Fruit fly (Drosophila melanogaster) whole organism, embryonic: ENCODE data around the gene tai.

Experiments used
- Aef1 ChIP-seq: fragments of 200-800 bp; sonication (Bioruptor generic); IDR thresholded peaks from 3 replicates; pipeline ENCODE4 v1.3.6; 2022; ENCODE audit warnings: missing biosample characterization, missing genetic modification characterization
- Atf6 ChIP-seq: fragments of 200-800 bp; sonication (Bioruptor generic); IDR thresholded peaks from 2 replicates; pipeline ENCODE4 v1.3.6; 2022; ENCODE audit warnings: missing biosample characterization, missing genetic modification characterization
- B-H2 ChIP-seq: fragments of 200-800 bp; sonication (Bioruptor generic); optimal IDR thresholded peaks from 2 replicates; lab custom pipeline; 2018; ENCODE audit warnings: missing biosample characterization, mild to moderate bottlenecking, missing genetic modification characterization
- Blimp-1 ChIP-seq: fragments of 200-800 bp; sonication (Bioruptor generic); optimal IDR thresholded peaks from 3 replicates; lab custom pipeline; 2018; ENCODE audit warnings: missing biosample characterization, missing genetic modification characterization, mild to moderate bottlenecking, moderate library complexity, missing genetic modification reagents
- CG10321 ChIP-seq: fragments of 200-800 bp; sonication (Bioruptor generic); IDR thresholded peaks from 2 replicates; pipeline ENCODE4 v1.3.6; 2022; ENCODE audit warnings: missing biosample characterization, missing genetic modification characterization
- CG10654 ChIP-seq: fragments of 200-800 bp; sonication (Bioruptor generic); optimal IDR thresholded peaks from 2 replicates; lab custom pipeline; 2016; ENCODE audit warnings: missing biosample characterization, missing genetic modification characterization
- CG10979 ChIP-seq: fragments of 200-800 bp; sonication (Bioruptor generic); optimal IDR thresholded peaks from 2 replicates; lab custom pipeline; 2018; ENCODE audit warnings: missing biosample characterization, mild to moderate bottlenecking, missing genetic modification characterization, moderate library complexity
- CG11093 ChIP-seq: fragments of 200-800 bp; sonication (Bioruptor generic); IDR thresholded peaks from 3 replicates; pipeline ENCODE4 v1.3.6; 2022; ENCODE audit warnings: missing biosample characterization, missing genetic modification characterization
- CG13296 ChIP-seq: fragments of 200-800 bp; sonication (Bioruptor generic); optimal IDR thresholded peaks from 3 replicates; lab custom pipeline; 2018; ENCODE audit warnings: missing biosample characterization, mild to moderate bottlenecking, missing genetic modification characterization
- CG13894 ChIP-seq: fragments of 200-800 bp; sonication (Bioruptor generic); optimal IDR thresholded peaks from 3 replicates; lab custom pipeline; 2018; ENCODE audit warnings: missing biosample characterization, mild to moderate bottlenecking, missing genetic modification characterization, moderate library complexity
- CG14441 ChIP-seq: fragments of 200-800 bp; sonication (Bioruptor generic); IDR thresholded peaks from 2 replicates; pipeline ENCODE4 v1.3.6; 2022; ENCODE audit warnings: missing biosample characterization, missing genetic modification characterization
- CG17385 ChIP-seq: fragments of 200-800 bp; sonication (Bioruptor generic); optimal IDR thresholded peaks from 3 replicates; lab custom pipeline; 2018; ENCODE audit warnings: missing biosample characterization, mild to moderate bottlenecking, missing genetic modification characterization
- CG3281 ChIP-seq: fragments of 200-800 bp; sonication (Bioruptor generic); optimal IDR thresholded peaks from 3 replicates; lab custom pipeline; 2017; ENCODE audit warnings: missing biosample characterization, mild to moderate bottlenecking, missing genetic modification characterization
- CG8924 ChIP-seq: fragments of 200-800 bp; optimal IDR thresholded peaks from 3 replicates; lab custom pipeline; 2019; ENCODE audit warnings: missing biosample characterization, mild to moderate bottlenecking, missing genetic modification characterization, moderate library complexity
- CG9437 ChIP-seq: fragments of 200-800 bp; sonication (Bioruptor generic); optimal IDR thresholded peaks from 2 replicates; lab custom pipeline; 2018; ENCODE audit warnings: missing biosample characterization, mild to moderate bottlenecking, missing genetic modification characterization
- CG9817 ChIP-seq: fragments of 200-800 bp; sonication (Bioruptor generic); optimal IDR thresholded peaks from 2 replicates; lab custom pipeline; 2018; ENCODE audit warnings: missing biosample characterization, mild to moderate bottlenecking, missing genetic modification characterization, moderate library complexity
- E2f1 ChIP-seq: fragments of 200-800 bp; sonication (Bioruptor generic); IDR thresholded peaks from 2 replicates; pipeline ENCODE4 v1.3.6; 2022; ENCODE audit warnings: missing biosample characterization, missing genetic modification characterization
- Ets97D ChIP-seq: fragments of 200-800 bp; sonication (Bioruptor generic); optimal IDR thresholded peaks from 3 replicates; lab custom pipeline; 2016; ENCODE audit warnings: missing biosample characterization, missing genetic modification characterization
- Fer3 ChIP-seq: fragments of 200-800 bp; sonication (Bioruptor generic); optimal IDR thresholded peaks from 2 replicates; lab custom pipeline; 2018; ENCODE audit warnings: missing biosample characterization, mild to moderate bottlenecking, missing genetic modification characterization, moderate library complexity
- HHEX ChIP-seq: fragments of 200-800 bp; sonication (Bioruptor generic); optimal IDR thresholded peaks from 3 replicates; lab custom pipeline; 2017; ENCODE audit warnings: missing biosample characterization, mild to moderate bottlenecking, missing genetic modification characterization, missing genetic modification reagents
- Hey ChIP-seq: fragments of 200-800 bp; sonication (Bioruptor generic); optimal IDR thresholded peaks from 3 replicates; lab custom pipeline; 2018; ENCODE audit warnings: missing biosample characterization, mild to moderate bottlenecking, missing genetic modification characterization
- Med ChIP-seq: fragments of 200-800 bp; sonication (Bioruptor generic); peaks from one replicate; lab custom pipeline; 2016; ENCODE audit warnings: missing biosample characterization, missing genetic modification characterization, mild to moderate bottlenecking, inconsistent platforms, moderate library complexity
- Ravus ChIP-seq: fragments of 200-800 bp; sonication (Bioruptor generic); IDR thresholded peaks from 2 replicates; pipeline ENCODE4 v1.3.6; 2022; ENCODE audit warnings: missing biosample characterization, missing genetic modification characterization
- Sox102F ChIP-seq: fragments of 200-800 bp; sonication (Bioruptor generic); optimal IDR thresholded peaks from 2 replicates; lab custom pipeline; 2018; ENCODE audit warnings: missing biosample characterization, mild to moderate bottlenecking, missing genetic modification characterization, moderate library complexity
- Sry-β ChIP-seq: fragments of 200-800 bp; sonication (Bioruptor generic); optimal IDR thresholded peaks from 2 replicates; lab custom pipeline; 2018; ENCODE audit warnings: missing biosample characterization, mild to moderate bottlenecking, missing genetic modification characterization, moderate library complexity
- abd-A ChIP-seq: fragments of 200-800 bp; sonication (Bioruptor generic); optimal IDR thresholded peaks from 3 replicates; lab custom pipeline; 2019; ENCODE audit warnings: missing biosample characterization, mild to moderate bottlenecking, missing genetic modification characterization, moderate library complexity
- amos ChIP-seq: fragments of 200-800 bp; sonication (Bioruptor generic); IDR thresholded peaks from 2 replicates; pipeline ENCODE4 v1.3.6; 2022; ENCODE audit warnings: missing biosample characterization, missing genetic modification characterization; ENCODE audit not compliant: partially characterized antibody
- ap ChIP-seq: fragments of 200-800 bp; sonication (Bioruptor generic); IDR thresholded peaks from 2 replicates; pipeline ENCODE4 v1.3.6; 2022; ENCODE audit warnings: missing biosample characterization, missing genetic modification characterization
- ash1 ChIP-seq: fragments of 200-800 bp; sonication (Bioruptor generic); optimal IDR thresholded peaks from 2 replicates; lab custom pipeline; 2018; ENCODE audit warnings: missing biosample characterization, mild to moderate bottlenecking, missing genetic modification characterization
- bab2 ChIP-seq: fragments of 200-800 bp; sonication (Bioruptor generic); optimal IDR thresholded peaks from 2 replicates; lab custom pipeline; 2016; ENCODE audit warnings: missing biosample characterization, missing genetic modification characterization
- caup ChIP-seq: fragments of 200-800 bp; sonication (Bioruptor generic); optimal IDR thresholded peaks from 3 replicates; lab custom pipeline; 2017; ENCODE audit warnings: missing biosample characterization, mild to moderate bottlenecking, missing genetic modification characterization, moderate library complexity; ENCODE audit not compliant: severe bottlenecking
- dan ChIP-seq: fragments of 200-800 bp; sonication (Bioruptor generic); IDR thresholded peaks from 2 replicates; pipeline ENCODE4 v1.3.6; 2022; ENCODE audit warnings: missing biosample characterization, missing genetic modification characterization
- dimm ChIP-seq: fragments of 200-800 bp; sonication (Bioruptor generic); IDR thresholded peaks from 2 replicates; pipeline ENCODE4 v1.3.6; 2022; ENCODE audit warnings: missing biosample characterization, missing genetic modification characterization
- dmrt99B ChIP-seq: fragments of 200-800 bp; sonication (Bioruptor generic); optimal IDR thresholded peaks from 2 replicates; lab custom pipeline; 2018; ENCODE audit warnings: missing biosample characterization, mild to moderate bottlenecking, missing genetic modification characterization, moderate library complexity
- dysf ChIP-seq: fragments of 200-800 bp; sonication (Bioruptor generic); IDR thresholded peaks from 3 replicates; pipeline ENCODE4 v1.3.6; 2022; ENCODE audit warnings: missing biosample characterization, missing genetic modification characterization
- fd3F ChIP-seq: fragments of 200-800 bp; sonication (Bioruptor generic); optimal IDR thresholded peaks from 2 replicates; lab custom pipeline; 2018; ENCODE audit warnings: missing biosample characterization, mild to moderate bottlenecking, missing genetic modification characterization, moderate library complexity
- fd96Cb ChIP-seq: fragments of 200-800 bp; sonication (Bioruptor generic); optimal IDR thresholded peaks from 2 replicates; lab custom pipeline; 2018; ENCODE audit warnings: missing biosample characterization, mild to moderate bottlenecking, missing genetic modification characterization, moderate library complexity
- lilli ChIP-seq: fragments of 200-800 bp; sonication (Bioruptor generic); optimal IDR thresholded peaks from 3 replicates; lab custom pipeline; 2016; ENCODE audit warnings: missing biosample characterization, missing genetic modification characterization
- mld ChIP-seq: fragments of 200-800 bp; sonication (Bioruptor generic); IDR thresholded peaks from 3 replicates; pipeline ENCODE4 v1.3.6; 2022; ENCODE audit warnings: missing biosample characterization, missing genetic modification characterization; ENCODE audit not compliant: partially characterized antibody
- oc ChIP-seq: fragments of 200-800 bp; sonication (Bioruptor generic); optimal IDR thresholded peaks from 2 replicates; lab custom pipeline; 2018; ENCODE audit warnings: missing biosample characterization, mild to moderate bottlenecking, missing genetic modification characterization, moderate library complexity
- pan ChIP-seq, 4 experiments: fragments of >200 bp in 3 of 4; fragments of 200-800 bp in 1 of 4; sonication (Bioruptor generic) in 1 of 4; optimal IDR thresholded peaks in 3 of 4; IDR thresholded peaks in 1 of 4; 2 replicates each; pipeline versions ENCODE4 v1.3.6 to Lab custom; 2017 to 2022; ENCODE audit warnings: missing biosample characterization in 2 of 4, missing genetic modification characterization in 2 of 4, mixed read lengths in 1 of 4
- pho ChIP-seq: fragments of 200-800 bp; sonication (Bioruptor generic); optimal IDR thresholded peaks from 2 replicates; lab custom pipeline; 2016; ENCODE audit warnings: missing biosample characterization, missing genetic modification characterization
- ranshi ChIP-seq: fragments of 200-800 bp; sonication (Bioruptor generic); IDR thresholded peaks from 2 replicates; pipeline ENCODE4 v1.3.6; 2022; ENCODE audit warnings: missing biosample characterization, missing genetic modification characterization
- shn ChIP-seq: fragments of 200-800 bp; sonication (Bioruptor generic); optimal IDR thresholded peaks from 3 replicates; lab custom pipeline; 2016; ENCODE audit warnings: missing biosample characterization, missing genetic modification characterization
- slbo ChIP-seq: fragments of 200-800 bp; sonication (Bioruptor generic); IDR thresholded peaks from 2 replicates; pipeline ENCODE4 v1.3.6; 2022; ENCODE audit warnings: missing biosample characterization, missing genetic modification characterization
- tgo ChIP-seq: fragments of 200-800 bp; sonication (Bioruptor generic); IDR thresholded peaks from 3 replicates; pipeline ENCODE4 v1.3.6; 2022; ENCODE audit warnings: missing biosample characterization, missing genetic modification characterization
- tin ChIP-seq: fragments of 200-800 bp; sonication (Bioruptor generic); optimal IDR thresholded peaks from 3 replicates; lab custom pipeline; 2016; ENCODE audit warnings: missing biosample characterization, missing genetic modification characterization
- twi ChIP-seq: fragments of 200-800 bp; optimal IDR thresholded peaks from 2 replicates; lab custom pipeline; 2019; ENCODE audit warnings: missing biosample characterization, mild to moderate bottlenecking, missing genetic modification characterization, moderate library complexity
- wek ChIP-seq: fragments of 200-800 bp; sonication (Bioruptor generic); optimal IDR thresholded peaks from 3 replicates; lab custom pipeline; 2018; ENCODE audit warnings: missing biosample characterization, mild to moderate bottlenecking, missing genetic modification characterization, moderate library complexity

The tai gene

DNA sequence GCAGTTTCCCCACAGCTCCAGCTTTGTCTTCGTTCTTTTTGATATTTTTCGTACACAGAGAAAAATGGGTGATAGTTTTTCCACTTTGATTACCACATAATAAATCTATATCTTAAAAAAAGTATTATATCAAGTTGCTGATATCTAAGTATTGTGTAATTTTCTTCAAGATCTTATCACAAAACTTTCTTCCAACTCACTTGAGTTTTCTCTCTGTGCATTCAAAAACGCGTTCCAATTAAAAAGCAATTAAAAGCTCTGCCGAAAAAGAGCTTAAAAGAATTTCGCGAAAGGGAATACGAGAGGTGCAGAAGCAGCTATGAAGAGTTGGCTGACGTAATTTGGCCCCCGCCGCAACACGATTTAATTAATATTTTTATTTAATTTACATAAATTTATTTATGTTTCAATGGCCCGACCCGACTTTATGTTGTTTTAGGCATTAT, 69.0 kb downstream of the tai start (continued):
- TF ChIP-seq dan (GFP tag; lab: Robert Waterston, UW) (no peak), dimm (GFP tag; lab: Robert Waterston, UW) (no peak), fd96Cb (tag; lab: Kevin White, UChicago) (peak; percentile 33), CG13296 (peak; percentile 60), ash1 (GFP tag; lab: Kevin White, UChicago) (no peak), Fer3 (tag; lab: Kevin White, UChicago) (peak; percentile 45), CG10979 (tag; lab: Kevin White, UChicago) (peak; percentile 19), Sox102F (GFP tag; lab: Kevin White, UChicago) (peak; percentile 66), CG13894 (tag; lab: Kevin White, UChicago) (peak; percentile 34), Sry-β (GFP tag; lab: Kevin White, UChicago) (no peak), caup (peak; percentile 58), Ets97D (no peak), CG9437 (GFP tag; lab: Kevin White, UChicago) (peak; percentile 26), dysf (GFP tag; lab: Robert Waterston, UW) (peak; percentile 76), Atf6 (peak; percentile 77; the same call in 1 of the 2 replicates), tin (GFP tag; lab: Kevin White, UChicago) (peak; percentile 25), CG8924 (tag; lab: Kevin White, UChicago) (peak; percentile 57), pho (no peak), dmrt99B (tag; lab: Kevin White, UChicago) (peak; percentile 70), CG17385 (peak; percentile 30), fd3F (GFP tag; lab: Kevin White, UChicago) (peak; percentile 20), slbo (GFP tag; lab: Robert Waterston, UW) (peak; percentile 65), bab2 (GFP tag; lab: Kevin White, UChicago) (no peak), Ravus (peak; percentile 11), oc (peak; percentile 36), CG10654 (GFP tag; lab: Kevin White, UChicago) (peak; percentile 22), ranshi (GFP tag; lab: Robert Waterston, UW) (peak; percentile 42), CG3281 (GFP tag; lab: Kevin White, UChicago) (peak; percentile 58), Hey (tag; lab: Kevin White, UChicago) (no peak), Med (GFP tag; lab: Kevin White, UChicago) (peak; percentile 79), wek (GFP tag; lab: Kevin White, UChicago) (no peak), Blimp-1 (GFP tag; lab: Kevin White, UChicago) (peak; percentile 17), CG10321 (0 out of 2 replicates have a peak, but pooled peaks have one; percentile 20), CG9817 (tag; lab: Kevin White, UChicago) (peak; percentile 33), Aef1 (peak; percentile 19; the same call in 2 of the 3 replicates), twi (tag; lab: Kevin White, UChicago) (no peak), E2f1 (peak; percentile 47; the same call in 1 of the 2 replicates), HHEX (GFP tag; lab: Kevin White, UChicago) (peak; percentile 28), mld (GFP tag; lab: Robert Waterston, UW) (no peak), abd-A (tag; lab: Kevin White, UChicago) (peak; percentile 91), tgo (GFP tag; lab: Robert Waterston, UW) (peak; percentile 62; the same call in 2 of the 3 replicates), B-H2 (peak; percentile 14), pan (optimal IDR thresholded peaks at IDR 0.05; lab: Kevin White, UChicago) (no peak), pan (GFP tag; optimal IDR thresholded peaks at IDR 0.05 in 1 of 2, IDR thresholded peaks at IDR 0.05 in 1 of 2) (peak in 1 of 2 experiments; percentile 80), CG11093 (no peak), ap (GFP tag; lab: Robert Waterston, UW) (0 out of 2 replicates have a peak, but pooled peaks have one; percentile 20), shn (GFP tag; lab: Kevin White, UChicago) (no peak), CG14441 (peak; percentile 44; the same call in 1 of the 2 replicates), amos (GFP tag; lab: Robert Waterston, UW) (no peak), lilli (peak; percentile 45)
